Fruit fly (Drosophila melanogaster): Measurements from ENCODE around the gene crp.

crp gene

DNA sequence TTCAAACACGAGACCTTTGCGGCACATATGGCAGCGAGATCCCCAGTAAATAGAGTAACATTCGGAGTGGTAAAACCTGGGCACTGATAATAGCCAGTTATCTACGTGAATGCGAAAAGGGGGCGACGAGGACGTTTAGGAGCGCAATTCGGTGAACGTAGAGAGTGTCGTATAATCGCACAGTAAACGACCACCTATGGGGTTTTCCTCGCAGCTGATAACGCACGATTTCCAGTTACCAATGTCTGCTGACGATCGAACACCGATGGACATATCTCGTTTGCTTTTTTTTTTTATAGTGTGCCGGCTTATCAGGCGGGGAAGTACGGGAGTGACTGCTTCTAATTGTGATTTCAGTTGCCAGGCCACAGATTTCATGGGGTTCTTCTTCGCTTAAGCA, 32.2 kb upstream of the crp start (continued):
- TF ChIP-seq cwo (GFP tag; optimal IDR thresholded peaks at IDR 0.05) (peak; percentile 95), caup (GFP tag; optimal IDR thresholded peaks at IDR 0.05; ENCODE audit: severe bottlenecking) (peak; percentile 18), CG17612 (GFP tag; IDR thresholded peaks at IDR 0.05) (no peak), chinmo (GFP tag; IDR thresholded peaks at IDR 0.05; ENCODE audit: partially characterized antibody) (0 out of 4 replicates have a peak, but pooled peaks have one; percentile 49), CG8290 (GFP tag; optimal IDR thresholded peaks at IDR 0.05) (no peak), CG8290 (tag; optimal IDR thresholded peaks at IDR 0.05) (peak in 1 of 2 experiments; percentile 32), lab (GFP tag; optimal IDR thresholded peaks at IDR 0.05) (peak; percentile 63), unpg (GFP tag; optimal IDR thresholded peaks at IDR 0.05) (no peak), Atf6 (GFP tag; IDR thresholded peaks at IDR 0.05) (peak; percentile 46; the same call in 1 of the 2 replicates), mam (GFP tag; optimal IDR thresholded peaks at IDR 0.05) (no peak), CG17912 (GFP tag; optimal IDR thresholded peaks at IDR 0.05) (no peak)

DNA sequence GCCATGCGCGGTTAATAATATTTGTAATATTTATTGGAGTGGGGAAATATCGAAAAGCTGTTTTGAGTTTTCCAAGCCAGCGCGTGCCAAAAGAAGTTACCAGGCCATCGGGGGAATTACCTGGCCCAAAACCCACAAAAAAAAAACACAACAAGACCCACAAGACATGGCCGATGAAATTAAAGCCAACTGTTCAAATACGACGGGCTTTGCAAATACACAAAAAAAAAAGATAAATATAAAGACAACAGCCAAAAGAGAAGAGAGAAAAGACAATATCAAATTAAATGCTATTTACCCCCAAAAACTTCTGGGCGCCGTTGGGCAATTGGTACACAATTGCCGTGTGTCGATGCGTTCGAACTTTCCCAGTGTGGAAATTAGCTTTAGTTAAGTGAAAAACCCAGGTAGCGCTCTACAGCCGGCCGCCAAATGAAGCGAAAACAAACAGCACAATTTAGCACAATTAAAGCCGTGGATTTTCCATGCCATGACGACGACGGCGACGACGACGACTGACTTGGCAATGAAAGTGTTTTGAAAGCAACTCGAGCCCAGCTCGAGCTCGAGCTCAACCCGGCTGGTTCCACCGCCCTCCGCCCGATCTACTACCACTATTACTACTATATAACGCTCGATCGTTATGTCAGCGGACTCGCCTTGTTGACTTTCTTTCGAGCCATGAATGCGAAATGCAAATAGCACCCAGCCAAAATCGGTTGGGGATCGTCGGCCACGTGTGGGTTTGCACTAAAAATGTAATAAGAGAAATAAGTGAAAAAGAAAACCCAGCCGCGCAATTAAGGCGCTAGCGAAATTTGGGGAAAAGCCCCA, 30.5 kb upstream of the crp start:
- TF ChIP-seq bab2 (GFP tag; optimal IDR thresholded peaks at IDR 0.05) (no peak), CG5245 (GFP tag; optimal IDR thresholded peaks at IDR 0.05) (no peak), gcm2 (GFP tag; optimal IDR thresholded peaks at IDR 0.05) (no peak), Scr (GFP tag; IDR thresholded peaks at IDR 0.05; ENCODE audit: partially characterized antibody) (no peak), CG3407 (GFP tag; optimal IDR thresholded peaks at IDR 0.05) (peak; percentile 61), Usf (GFP tag; optimal IDR thresholded peaks at IDR 0.05) (no peak), Blimp-1 (GFP tag; optimal IDR thresholded peaks at IDR 0.05) (no peak), C15 (GFP tag; IDR thresholded peaks at IDR 0.05) (no peak), H15 (GFP tag; IDR thresholded peaks at IDR 0.05) (no peak), nmo (GFP tag; optimal IDR thresholded peaks at IDR 0.05) (no peak), Optix (GFP tag; IDR thresholded peaks at IDR 0.05) (no peak), E2f2 (GFP tag; IDR thresholded peaks at IDR 0.05) (0 out of 2 replicates have a peak, but pooled peaks have one; percentile 19), Atf3 (GFP tag; optimal IDR thresholded peaks at IDR 0.05) (no peak), CG1832 (GFP tag; optimal IDR thresholded peaks at IDR 0.05) (no peak), Drgx (GFP tag; IDR thresholded peaks at IDR 0.05) (no peak), BtbVII (GFP tag; optimal IDR thresholded peaks at IDR 0.05) (peak; percentile 63), fu2 (GFP tag; optimal IDR thresholded peaks at IDR 0.05) (no peak), CG30403 (GFP tag; optimal IDR thresholded peaks at IDR 0.05) (no peak), z (GFP tag; IDR thresholded peaks at IDR 0.05) (no peak), Sry-δ (GFP tag; optimal IDR thresholded peaks at IDR 0.05) (no peak), CG10543 (GFP tag; optimal IDR thresholded peaks at IDR 0.05) (peak; percentile 79), CG31388 (GFP tag; optimal IDR thresholded peaks at IDR 0.05) (no peak), CG17385 (GFP tag; optimal IDR thresholded peaks at IDR 0.05) (peak; percentile 34), zfh1 (GFP tag; IDR thresholded peaks at IDR 0.05) (0 out of 3 replicates have a peak, but pooled peaks have one; percentile 11), wdn (GFP tag; IDR thresholded peaks at IDR 0.05) (0 out of 2 replicates have a peak, but pooled peaks have one; percentile 21), toy (GFP tag; IDR thresholded peaks at IDR 0.05) (no peak), CG17361 (GFP tag; IDR thresholded peaks at IDR 0.05) (no peak), CG10959 (GFP tag; IDR thresholded peaks at IDR 0.05) (no peak), Jarid2 (GFP tag; optimal IDR thresholded peaks at IDR 0.05) (peak; percentile 13), HLH4C (GFP tag; IDR thresholded peaks at IDR 0.05; ENCODE audit: partially characterized antibody) (no peak), CG12219 (GFP tag; optimal IDR thresholded peaks at IDR 0.05) (no peak), CG31365 (tag; optimal IDR thresholded peaks at IDR 0.05) (no peak), schlank (tag; optimal IDR thresholded peaks at IDR 0.05) (peak; percentile 23), Nf-YA (GFP tag; IDR thresholded peaks at IDR 0.05) (peak; percentile 36; the same call in 1 of the 2 replicates), jumu (GFP tag; optimal IDR thresholded peaks at IDR 0.05) (no peak), vfl (GFP tag; optimal IDR thresholded peaks at IDR 0.05) (no peak), bowl (GFP tag; IDR thresholded peaks at IDR 0.05) (peak; percentile 4; the same call in 1 of the 2 replicates), CG13296 (GFP tag; optimal IDR thresholded peaks at IDR 0.05) (peak; percentile 66)

Data from whole organism, embryonic.